Worm (Caenorhabditis elegans) whole organism, late embryonic: ENCODE measurements around the gene F58G11.4.
A peak's percentile ranks its signal among the peaks of the same experiment; 100 is the strongest.

ENCODE experiments used
- C08G9.2 ChIP-seq: sonication (generic microtip); optimal IDR thresholded peaks from 2 replicates; lab custom pipeline; 2016; ENCODE audit warnings: mild to moderate bottlenecking, missing genetic modification characterization, moderate library complexity, missing compliant biosample characterization
- K02D7.2 ChIP-seq: sonication (generic microtip); optimal IDR thresholded peaks from 2 replicates; lab custom pipeline; 2017; ENCODE audit warnings: mild to moderate bottlenecking, missing genetic modification characterization, missing compliant biosample characterization
- ceh-14 ChIP-seq: sonication (generic microtip); optimal IDR thresholded peaks from 2 replicates; lab custom pipeline; 2016; ENCODE audit warnings: missing genotype, missing genetic modification characterization, missing compliant biosample characterization
- ceh-18 ChIP-seq: sonication (generic microtip); optimal IDR thresholded peaks from 2 replicates; lab custom pipeline; 2016; ENCODE audit warnings: missing genetic modification characterization, missing compliant biosample characterization
- ceh-2 ChIP-seq: sonication (generic microtip); optimal IDR thresholded peaks from 2 replicates; lab custom pipeline; 2016; ENCODE audit warnings: missing genotype, missing genetic modification characterization, missing compliant biosample characterization
- ceh-24 ChIP-seq: sonication (generic microtip); optimal IDR thresholded peaks from 2 replicates; lab custom pipeline; 2016; ENCODE audit warnings: mild to moderate bottlenecking, missing genetic modification characterization, missing compliant biosample characterization
- ceh-31 ChIP-seq: sonication (generic microtip); optimal IDR thresholded peaks from 2 replicates; lab custom pipeline; 2016; ENCODE audit warnings: missing genetic modification characterization, missing compliant biosample characterization
- ceh-48 ChIP-seq: sonication (generic microtip); optimal IDR thresholded peaks from 2 replicates; lab custom pipeline; 2016; ENCODE audit warnings: missing genetic modification characterization, inconsistent platforms, missing compliant biosample characterization
- che-1 ChIP-seq: sonication (generic microtip); optimal IDR thresholded peaks from 2 replicates; lab custom pipeline; 2016; ENCODE audit warnings: mild to moderate bottlenecking, missing genetic modification characterization, missing compliant biosample characterization
- dve-1 ChIP-seq: sonication (generic microtip); optimal IDR thresholded peaks from 2 replicates; lab custom pipeline; 2017; ENCODE audit warnings: antibody characterized with exemption, mild to moderate bottlenecking, missing genetic modification characterization, missing compliant biosample characterization
- elt-2 ChIP-seq: sonication (generic microtip); optimal IDR thresholded peaks from 2 replicates; lab custom pipeline; 2016; ENCODE audit warnings: missing genetic modification reagents, missing genetic modification characterization, missing compliant biosample characterization
- elt-4 ChIP-seq: sonication (generic microtip); optimal IDR thresholded peaks from 2 replicates; lab custom pipeline; 2016; ENCODE audit warnings: missing genetic modification characterization, missing compliant biosample characterization
- hlh-15 ChIP-seq: sonication (generic microtip); optimal IDR thresholded peaks from 2 replicates; lab custom pipeline; 2016; ENCODE audit warnings: missing genetic modification characterization, missing compliant biosample characterization
- hlh-30 ChIP-seq: sonication (generic microtip); optimal IDR thresholded peaks from 2 replicates; lab custom pipeline; 2017; ENCODE audit warnings: antibody characterized with exemption, missing genetic modification characterization, missing compliant biosample characterization; ENCODE audit not compliant: insufficient read depth
- hlh-6 ChIP-seq: sonication (generic microtip); optimal IDR thresholded peaks from 2 replicates; lab custom pipeline; 2016; ENCODE audit warnings: missing genotype, missing genetic modification characterization, missing compliant biosample characterization
- lim-6 ChIP-seq: sonication (generic microtip); optimal IDR thresholded peaks from 2 replicates; lab custom pipeline; 2016; ENCODE audit warnings: missing genetic modification characterization, missing compliant biosample characterization
- lin-11 ChIP-seq: fragments of 200-800 bp; sonication (Bioruptor generic); optimal IDR thresholded peaks from 2 replicates; lab custom pipeline; 2018; ENCODE audit warnings: mild to moderate bottlenecking, missing genetic modification characterization, missing compliant biosample characterization
- mec-3 ChIP-seq: sonication (generic microtip); optimal IDR thresholded peaks from 2 replicates; lab custom pipeline; 2016; ENCODE audit warnings: borderline replicate concordance, missing genetic modification characterization, missing compliant biosample characterization
- nfya-1 ChIP-seq: sonication (generic microtip); optimal IDR thresholded peaks from 2 replicates; lab custom pipeline; 2017; ENCODE audit warnings: missing genetic modification characterization, mild to moderate bottlenecking, missing compliant biosample characterization, antibody characterized with exemption, moderate library complexity
- pha-4 ChIP-seq: fragments of 150-350 bp; optimal IDR thresholded peaks from 2 replicates; lab custom pipeline; 2018; ENCODE audit warnings: missing biosample characterization, missing genetic modification reagents, missing genetic modification characterization
- ref-2 ChIP-seq: sonication (generic microtip); optimal IDR thresholded peaks from 2 replicates; lab custom pipeline; 2016; ENCODE audit warnings: missing genetic modification characterization, missing compliant biosample characterization
- sdc-2 ChIP-seq: sonication (generic microtip); optimal IDR thresholded peaks from 2 replicates; lab custom pipeline; 2016; ENCODE audit warnings: missing genotype, missing genetic modification characterization, missing compliant biosample characterization
- ttx-3 ChIP-seq: sonication (generic microtip); optimal IDR thresholded peaks from 2 replicates; lab custom pipeline; 2016; ENCODE audit warnings: missing genetic modification reagents, missing genetic modification characterization, missing compliant biosample characterization
- unc-42 ChIP-seq: sonication (generic microtip); optimal IDR thresholded peaks from 2 replicates; lab custom pipeline; 2016; ENCODE audit warnings: missing genotype, missing genetic modification characterization, missing compliant biosample characterization
- unc-55 ChIP-seq: sonication (generic microtip); optimal IDR thresholded peaks from 2 replicates; lab custom pipeline; 2017; ENCODE audit warnings: missing biosample characterization, missing genetic modification reagents, missing genetic modification characterization
- unc-86 ChIP-seq: sonication (generic microtip); optimal IDR thresholded peaks from 2 replicates; lab custom pipeline; 2016; ENCODE audit warnings: missing genetic modification characterization, missing compliant biosample characterization
- ztf-16 ChIP-seq: sonication (generic microtip); optimal IDR thresholded peaks from 2 replicates; lab custom pipeline; 2017; ENCODE audit warnings: missing genetic modification characterization, missing compliant biosample characterization

F58G11.4 gene

DNA sequence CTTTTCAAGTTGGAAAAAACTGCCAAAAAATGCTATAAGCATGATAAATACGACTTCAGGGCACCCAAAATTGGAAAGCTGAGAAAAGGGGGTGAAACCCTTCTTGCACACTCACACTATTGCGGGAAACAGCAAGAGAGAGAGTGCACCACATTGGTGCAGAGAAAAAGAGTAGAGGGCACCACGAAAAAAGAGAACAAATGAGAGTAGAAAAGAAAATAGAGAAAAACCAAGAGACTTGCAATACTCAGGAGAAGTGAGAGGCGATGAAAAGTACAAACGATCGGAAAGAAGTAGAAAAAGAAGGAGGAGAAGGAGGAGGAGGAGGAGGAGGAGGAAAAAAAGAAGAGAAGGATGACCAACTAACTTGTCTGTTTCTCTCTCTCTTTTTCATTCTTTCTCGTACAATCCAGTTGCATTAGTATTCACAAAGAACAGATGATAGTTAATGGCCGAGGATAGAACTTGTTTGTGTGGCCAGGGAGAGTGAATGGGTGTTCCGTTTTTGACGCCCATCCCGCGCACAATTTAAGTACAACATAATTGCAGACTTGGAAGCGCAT is 17.1 kb upstream of the F58G11.4 start (continued):
- TF ChIP-seq unc-42 (tag; lab: Kevin White, UChicago) (peak; percentile 59), hlh-15 (no peak), ceh-48 (tag; lab: Kevin White, UChicago) (peak; percentile 18), dve-1 (tag; lab: Kevin White, UChicago) (peak; percentile 21), mec-3 (tag; lab: Kevin White, UChicago) (no peak), pha-4 (tag; lab: Kevin White, UChicago) (no peak), ztf-16 (tag; lab: Kevin White, UChicago) (no peak), hlh-6 (no peak), ref-2 (peak; percentile 53), elt-4 (tag; lab: Kevin White, UChicago) (no peak), nfya-1 (tag; lab: Kevin White, UChicago) (peak; percentile 65)

DNA sequence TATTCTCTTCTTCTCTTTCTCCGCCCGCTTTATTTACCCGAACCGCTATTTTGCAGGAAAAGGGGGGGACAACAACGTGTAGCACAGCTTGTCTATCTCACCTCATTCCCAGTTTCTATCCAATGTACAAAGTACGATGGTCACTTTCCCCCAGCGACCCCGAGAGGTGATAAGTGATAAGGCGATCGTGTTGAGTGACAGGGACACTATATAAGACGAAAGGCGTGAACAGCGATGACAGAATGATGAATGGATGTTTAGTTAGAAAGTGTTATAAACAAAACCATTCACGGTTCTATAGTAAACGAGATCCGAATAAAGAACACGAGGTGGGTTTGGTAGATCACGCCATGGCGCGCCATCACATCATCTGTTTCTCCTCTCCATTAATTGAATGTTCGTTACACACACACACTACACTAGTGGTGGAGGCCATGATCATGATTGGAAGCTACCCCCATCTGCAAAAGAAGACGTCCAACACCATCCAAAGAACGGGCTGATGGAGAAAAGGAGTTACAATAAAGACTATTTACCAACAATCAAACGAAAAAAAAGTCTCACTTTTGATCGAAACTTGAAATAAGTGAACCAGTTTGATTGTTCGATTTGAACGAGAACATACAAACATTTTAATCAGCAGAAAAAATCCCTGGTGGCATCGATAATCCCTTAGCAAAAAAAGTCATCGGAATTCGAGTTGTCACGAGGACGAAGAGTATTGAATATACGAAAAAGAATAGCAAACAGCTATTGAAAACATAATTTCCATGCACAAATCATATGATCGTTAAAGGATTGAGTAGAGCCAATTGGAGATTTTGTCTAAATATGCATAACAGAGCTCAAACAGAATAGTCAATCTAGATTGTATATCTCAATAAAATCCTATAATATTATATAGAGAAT is 15.8 kb upstream of the F58G11.4 start:
- no peak for TF ChIP-seq K02D7.2 (tag; lab: Kevin White, UChicago)
- no peak for TF ChIP-seq ceh-14 (tag; lab: Kevin White, UChicago)
- TF ChIP-seq unc-86 (tag; lab: Kevin White, UChicago): no peak
- TF ChIP-seq lin-11 (tag; lab: Kevin White, UChicago): no peak
- TF ChIP-seq ref-2: peak; percentile 29
- no peak for TF ChIP-seq lim-6
- TF ChIP-seq ceh-2 (tag; lab: Kevin White, UChicago): no peak
- TF ChIP-seq sdc-2 (tag; lab: Kevin White, UChicago): no peak
- peak; percentile 53 for TF ChIP-seq elt-2 (tag; lab: Kevin White, UChicago)
- no peak for TF ChIP-seq ceh-31 (tag; lab: Kevin White, UChicago)
- TF ChIP-seq unc-55 (GFP tag; lab: Kevin White, UChicago): peak; percentile 57

DNA sequence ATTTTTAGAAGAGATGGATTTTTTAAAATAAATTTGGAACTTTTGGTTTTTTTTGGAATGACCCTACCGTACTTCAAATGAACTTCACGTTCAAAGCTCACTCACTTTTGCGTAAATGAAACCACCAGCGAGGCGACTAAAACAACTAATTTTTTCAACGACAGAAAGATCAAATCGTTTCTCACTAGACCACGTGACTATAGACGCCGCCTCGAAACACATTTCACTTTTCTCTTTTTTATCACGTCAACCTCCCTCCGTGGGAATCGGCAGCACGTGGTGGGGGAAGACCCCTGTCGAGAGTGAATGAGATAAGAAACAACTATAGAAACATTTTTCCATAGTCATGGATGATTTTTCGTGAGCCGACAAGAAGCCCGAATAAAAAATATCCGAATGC is 15.1 kb upstream of the F58G11.4 start:
- TF ChIP-seq elt-2 (tag; lab: Kevin White, UChicago) (peak; percentile 57), hlh-30 (tag; lab: Kevin White, UChicago) (peak; percentile 71), che-1 (tag; lab: Kevin White, UChicago) (no peak), elt-4 (tag; lab: Kevin White, UChicago) (no peak), C08G9.2 (tag; lab: Kevin White, UChicago) (no peak), ceh-18 (peak; percentile 19)

DNA sequence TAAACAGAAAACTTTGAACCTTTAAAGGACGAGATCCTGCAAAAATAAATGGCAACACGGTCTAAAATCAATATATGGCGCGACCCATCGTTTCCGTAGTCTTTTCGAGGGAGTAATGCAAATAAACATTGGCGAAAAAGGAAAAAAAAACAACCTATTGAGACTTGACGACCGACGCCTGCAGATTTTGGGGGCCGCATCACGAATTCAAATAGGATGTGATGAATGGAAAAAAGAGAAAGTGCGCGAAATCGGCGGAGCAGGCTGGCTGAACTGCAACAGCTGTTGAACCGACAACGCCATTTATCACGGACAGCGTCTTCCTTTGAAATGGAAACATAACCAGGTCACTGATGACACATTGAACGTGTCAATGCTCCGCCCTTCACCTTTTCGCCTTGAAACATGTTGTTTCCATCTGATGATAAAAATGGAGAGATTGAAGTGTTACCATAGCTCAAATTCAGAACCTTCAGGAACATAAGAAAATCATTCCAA is 14.5 kb upstream of the F58G11.4 start:
- TF ChIP-seq ttx-3 (tag; lab: Kevin White, UChicago): no peak
- TF ChIP-seq unc-55 (GFP tag; lab: Kevin White, UChicago): peak; percentile 13

DNA sequence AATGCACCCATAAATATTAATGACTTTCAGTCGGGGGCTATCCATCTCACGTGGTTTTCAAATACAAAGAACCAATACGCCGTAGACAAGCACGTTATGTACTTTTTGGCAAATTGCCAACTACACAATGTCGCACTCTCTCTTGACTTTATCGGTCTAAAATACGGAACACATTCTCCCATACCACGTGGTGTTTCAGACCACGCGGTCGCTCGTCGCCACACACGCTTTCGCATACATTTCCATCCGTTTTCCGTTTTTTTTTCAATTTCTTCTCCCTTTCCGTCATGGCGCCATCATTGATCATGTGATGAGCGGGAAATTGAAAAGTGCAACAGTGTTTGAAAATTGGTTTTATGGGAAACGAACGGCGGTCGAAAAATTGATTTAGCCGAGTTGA is 13.8 kb upstream of the F58G11.4 start:
- no peak for TF ChIP-seq ceh-24 (tag; lab: Kevin White, UChicago)
- peak; percentile 87 for TF ChIP-seq hlh-30 (tag; lab: Kevin White, UChicago)

DNA sequence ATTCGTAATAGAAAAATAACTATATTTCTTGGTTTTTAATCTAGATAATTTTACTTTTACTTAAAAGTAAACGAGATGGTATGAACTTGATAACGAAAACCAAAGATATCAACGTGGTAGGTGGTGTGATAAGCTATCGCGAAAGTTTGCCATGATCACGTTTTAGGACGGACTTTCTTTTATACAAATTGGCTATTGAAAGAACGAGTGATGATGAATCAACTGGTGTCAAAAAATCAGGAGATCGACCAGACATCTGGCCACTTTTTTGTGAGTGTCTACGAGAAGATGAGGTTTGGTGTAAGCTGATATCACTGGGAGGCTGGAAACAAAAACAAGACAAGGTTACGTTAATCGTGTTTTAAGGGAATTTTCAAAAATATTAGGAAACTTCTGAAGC is 13.2 kb upstream of the F58G11.4 start:
- TF ChIP-seq C08G9.2 (tag; lab: Kevin White, UChicago) (no peak), elt-2 (tag; lab: Kevin White, UChicago) (peak; percentile 54)
